Worm (Caenorhabditis elegans) whole organism, late embryonic: ENCODE results near the gene nas-20.

ENCODE experiments used
- K09A11.1 ChIP-seq: sonication (generic microtip); optimal IDR thresholded peaks from 2 replicates; lab custom pipeline; 2017; ENCODE audit warnings: antibody characterized with exemption, mild to moderate bottlenecking, missing genetic modification characterization, missing compliant biosample characterization; ENCODE audit not compliant: insufficient read depth
- ama-1 ChIP-seq: fragments of 150-350 bp; optimal IDR thresholded peaks from 2 replicates; lab custom pipeline; 2014
- ceh-22 ChIP-seq: sonication (generic microtip); optimal IDR thresholded peaks from 2 replicates; lab custom pipeline; 2017; ENCODE audit warnings: missing biosample characterization, missing genetic modification characterization
- ceh-48 ChIP-seq: sonication (generic microtip); optimal IDR thresholded peaks from 2 replicates; lab custom pipeline; 2016; ENCODE audit warnings: missing genetic modification characterization, inconsistent platforms, missing compliant biosample characterization
- ceh-6 ChIP-seq: fragments of 200-800 bp; sonication (Bioruptor generic); optimal IDR thresholded peaks from 2 replicates; lab custom pipeline; 2018; ENCODE audit warnings: mild to moderate bottlenecking, missing genetic modification characterization, missing compliant biosample characterization
- eyg-1 ChIP-seq: sonication (generic microtip); optimal IDR thresholded peaks from 2 replicates; lab custom pipeline; 2016; ENCODE audit warnings: missing genotype, missing genetic modification characterization, missing compliant biosample characterization
- fkh-10 ChIP-seq: fragments of 150-350 bp; optimal IDR thresholded peaks from 2 replicates; lab custom pipeline; 2014; ENCODE audit warnings: missing biosample characterization, missing genetic modification reagents, missing genetic modification characterization
- mec-3 ChIP-seq: sonication (generic microtip); optimal IDR thresholded peaks from 2 replicates; lab custom pipeline; 2016; ENCODE audit warnings: borderline replicate concordance, missing genetic modification characterization, missing compliant biosample characterization
- pqm-1 ChIP-seq: sonication (generic microtip); optimal IDR thresholded peaks from 2 replicates; lab custom pipeline; 2016; ENCODE audit warnings: missing genetic modification characterization, missing compliant biosample characterization
- tbx-2 ChIP-seq: sonication (generic microtip); optimal IDR thresholded peaks from 2 replicates; lab custom pipeline; 2016; ENCODE audit warnings: missing genetic modification characterization, missing compliant biosample characterization
- ztf-16 ChIP-seq: sonication (generic microtip); optimal IDR thresholded peaks from 2 replicates; lab custom pipeline; 2017; ENCODE audit warnings: missing genetic modification characterization, missing compliant biosample characterization

DNA sequence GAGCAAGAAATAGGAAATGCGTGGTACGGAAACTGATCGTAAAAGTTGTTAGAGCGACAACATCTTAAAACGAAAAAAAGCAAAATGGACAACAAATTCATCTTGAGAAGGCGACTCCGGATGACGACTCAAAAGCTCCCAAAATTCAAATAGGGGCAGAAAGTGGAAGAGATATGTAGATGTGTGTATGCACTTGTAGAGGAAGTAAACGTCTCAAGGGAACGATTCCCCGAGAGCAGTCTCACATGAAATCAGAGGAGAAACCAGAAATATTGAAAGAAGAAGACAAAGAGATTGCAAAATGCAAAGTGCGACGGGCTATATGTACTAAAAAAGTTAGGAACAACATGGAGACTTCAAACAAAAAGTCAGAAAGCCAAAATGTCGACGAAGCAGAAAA, 28.6 kb downstream of the nas-20 start, which contains the start of gene F57B7.2:
- TF ChIP-seq fkh-10 (GFP tag; lab: Kevin White, UChicago) (no peak), tbx-2 (tag; lab: Kevin White, UChicago) (no peak), ceh-6 (GFP tag; lab: Kevin White, UChicago) (no peak), eyg-1 (no peak), ceh-22 (tag; lab: Kevin White, UChicago) (no peak), pqm-1 (tag; lab: Kevin White, UChicago) (no peak), mec-3 (tag; lab: Kevin White, UChicago) (no peak), ceh-48 (tag; lab: Kevin White, UChicago) (no peak), ztf-16 (tag; lab: Kevin White, UChicago) (no peak), ama-1 (lab: Kevin White, UChicago) (no peak), K09A11.1 (no peak)
